Worm (Caenorhabditis elegans) whole organism, mixed stage, embryonic: ENCODE data around the gene K07B1.7.

Experiments used
- M03D4.4 ChIP-seq: sonication (generic microtip); optimal IDR thresholded peaks from 2 replicates; lab custom pipeline; 2017; ENCODE audit warnings: mild to moderate bottlenecking, missing genetic modification characterization, missing compliant biosample characterization
- bed-3 ChIP-seq: fragments of 200-800 bp; sonication (Bioruptor generic); optimal IDR thresholded peaks from 3 replicates; lab custom pipeline; 2018; ENCODE audit warnings: mild to moderate bottlenecking, missing genetic modification characterization, moderate library complexity, missing compliant biosample characterization
- blmp-1 ChIP-seq: fragments of 150-350 bp; optimal IDR thresholded peaks from 2 replicates; lab custom pipeline; 2014; ENCODE audit warnings: missing biosample characterization, missing genetic modification characterization
- ceh-39 ChIP-seq: fragments of 150-350 bp; optimal IDR thresholded peaks from 2 replicates; lab custom pipeline; 2014; ENCODE audit warnings: missing biosample characterization, missing genetic modification characterization
- ceh-43 ChIP-seq: fragments of 200-800 bp; sonication (Bioruptor generic); optimal IDR thresholded peaks from 2 replicates; lab custom pipeline; 2018; ENCODE audit warnings: mild to moderate bottlenecking, missing genetic modification characterization, moderate library complexity, missing compliant biosample characterization
- ceh-83 ChIP-seq: fragments of 200-800 bp; sonication (Bioruptor generic); optimal IDR thresholded peaks from 2 replicates; lab custom pipeline; 2018; ENCODE audit warnings: mild to moderate bottlenecking, missing genetic modification characterization, missing compliant biosample characterization
- ces-1 ChIP-seq: fragments of 150-350 bp; optimal IDR thresholded peaks from 2 replicates; lab custom pipeline; 2014; ENCODE audit warnings: missing biosample characterization, missing genetic modification reagents, missing genetic modification characterization
- cnd-1 ChIP-seq: fragments of 200-800 bp; sonication (Bioruptor generic); optimal IDR thresholded peaks from 2 replicates; lab custom pipeline; 2018; ENCODE audit warnings: mild to moderate bottlenecking, missing genetic modification characterization, missing compliant biosample characterization
- drap-1 ChIP-seq: fragments of 200-800 bp; sonication (Bioruptor generic); optimal IDR thresholded peaks from 3 replicates; lab custom pipeline; 2018; ENCODE audit warnings: mild to moderate bottlenecking, missing genetic modification characterization, missing compliant biosample characterization
- elt-1 ChIP-seq: sonication (generic microtip); optimal IDR thresholded peaks from 2 replicates; lab custom pipeline; 2017; ENCODE audit warnings: missing genetic modification characterization, mild to moderate bottlenecking, missing compliant biosample characterization, antibody characterized with exemption, moderate library complexity, borderline replicate concordance; ENCODE audit not compliant: insufficient read depth
- elt-3 ChIP-seq: fragments of 150-350 bp; optimal IDR thresholded peaks from 2 replicates; lab custom pipeline; 2014; ENCODE audit warnings: missing biosample characterization, missing genetic modification characterization
- hlh-1 ChIP-seq: fragments of 150-350 bp; optimal IDR thresholded peaks from 2 replicates; lab custom pipeline; 2014; ENCODE audit warnings: missing biosample characterization, missing genetic modification reagents, missing genetic modification characterization
- lin-13 ChIP-seq: fragments of 150-350 bp; optimal IDR thresholded peaks from 2 replicates; lab custom pipeline; 2014; ENCODE audit warnings: missing biosample characterization, missing genetic modification characterization
- lin-32 ChIP-seq: fragments of 200-800 bp; sonication (Bioruptor generic); optimal IDR thresholded peaks from 2 replicates; lab custom pipeline; 2018; ENCODE audit warnings: mild to moderate bottlenecking, missing genetic modification characterization, missing compliant biosample characterization
- lsy-2 ChIP-seq: fragments of 150-350 bp; optimal IDR thresholded peaks from 2 replicates; lab custom pipeline; 2014; ENCODE audit warnings: missing biosample characterization, missing genetic modification characterization
- mab-5 ChIP-seq: fragments of 150-350 bp; optimal IDR thresholded peaks from 2 replicates; lab custom pipeline; 2014; ENCODE audit warnings: missing biosample characterization, missing genetic modification characterization
- mep-1 ChIP-seq: fragments of 150-350 bp; optimal IDR thresholded peaks from 2 replicates; lab custom pipeline; 2017; ENCODE audit warnings: missing biosample characterization, missing genetic modification reagents, missing genetic modification characterization, inconsistent platforms
- mls-2 ChIP-seq: sonication (generic microtip); optimal IDR thresholded peaks from 2 replicates; lab custom pipeline; 2016; ENCODE audit warnings: mild to moderate bottlenecking, missing genetic modification characterization, moderate library complexity, missing compliant biosample characterization
- nhr-2 ChIP-seq: fragments of 150-350 bp; optimal IDR thresholded peaks from 2 replicates; lab custom pipeline; 2014; ENCODE audit warnings: missing biosample characterization, missing genetic modification characterization
- nhr-237 ChIP-seq: fragments of 150-350 bp; optimal IDR thresholded peaks from 2 replicates; lab custom pipeline; 2014; ENCODE audit warnings: missing biosample characterization, missing genetic modification characterization
- nhr-28 ChIP-seq: fragments of 150-350 bp; optimal IDR thresholded peaks from 2 replicates; lab custom pipeline; 2014; ENCODE audit warnings: missing biosample characterization, missing genetic modification characterization
- nhr-76 ChIP-seq: sonication (generic microtip); optimal IDR thresholded peaks from 2 replicates; lab custom pipeline; 2017; ENCODE audit warnings: missing biosample characterization, missing genetic modification characterization
- pha-4 ChIP-seq: fragments of 150-350 bp; optimal IDR thresholded peaks from 2 replicates; lab custom pipeline; 2018; ENCODE audit warnings: missing biosample characterization, missing genetic modification reagents, missing genetic modification characterization
- sem-2 ChIP-seq: fragments of 200-800 bp; sonication (Bioruptor generic); optimal IDR thresholded peaks from 2 replicates; lab custom pipeline; 2018; ENCODE audit warnings: mild to moderate bottlenecking, missing genetic modification characterization, missing compliant biosample characterization
- snpc-4 ChIP-seq: fragments of 150-350 bp; optimal IDR thresholded peaks from 2 replicates; lab custom pipeline; 2014; ENCODE audit warnings: missing biosample characterization, missing genetic modification characterization
- sptf-1 ChIP-seq: sonication (generic microtip); optimal IDR thresholded peaks from 2 replicates; lab custom pipeline; 2017; ENCODE audit warnings: mild to moderate bottlenecking, missing genetic modification characterization, moderate library complexity, missing compliant biosample characterization
- tbx-8 ChIP-seq: fragments of 200-800 bp; sonication (Bioruptor generic); optimal IDR thresholded peaks from 2 replicates; lab custom pipeline; 2018; ENCODE audit warnings: mild to moderate bottlenecking, missing genetic modification characterization, moderate library complexity, missing compliant biosample characterization
- unc-120 ChIP-seq: sonication (generic microtip); optimal IDR thresholded peaks from 2 replicates; lab custom pipeline; 2017; ENCODE audit warnings: missing genetic modification characterization, missing compliant biosample characterization; ENCODE audit not compliant: poor library complexity, severe bottlenecking
- unc-39 ChIP-seq: fragments of 150-350 bp; optimal IDR thresholded peaks from 2 replicates; lab custom pipeline; 2014; ENCODE audit warnings: missing biosample characterization, missing genetic modification characterization
- unc-62 ChIP-seq: fragments of 150-350 bp; optimal IDR thresholded peaks from 2 replicates; lab custom pipeline; 2014; ENCODE audit warnings: missing biosample characterization, missing genetic modification reagents, missing genetic modification characterization
- zip-8 ChIP-seq: fragments of 150-350 bp; optimal IDR thresholded peaks from 2 replicates; lab custom pipeline; 2014; ENCODE audit warnings: missing biosample characterization, missing genetic modification characterization
- ztf-11 ChIP-seq: fragments of 150-350 bp; optimal IDR thresholded peaks from 2 replicates; lab custom pipeline; 2014; ENCODE audit warnings: missing biosample characterization, missing genetic modification characterization

Gene K07B1.7

DNA sequence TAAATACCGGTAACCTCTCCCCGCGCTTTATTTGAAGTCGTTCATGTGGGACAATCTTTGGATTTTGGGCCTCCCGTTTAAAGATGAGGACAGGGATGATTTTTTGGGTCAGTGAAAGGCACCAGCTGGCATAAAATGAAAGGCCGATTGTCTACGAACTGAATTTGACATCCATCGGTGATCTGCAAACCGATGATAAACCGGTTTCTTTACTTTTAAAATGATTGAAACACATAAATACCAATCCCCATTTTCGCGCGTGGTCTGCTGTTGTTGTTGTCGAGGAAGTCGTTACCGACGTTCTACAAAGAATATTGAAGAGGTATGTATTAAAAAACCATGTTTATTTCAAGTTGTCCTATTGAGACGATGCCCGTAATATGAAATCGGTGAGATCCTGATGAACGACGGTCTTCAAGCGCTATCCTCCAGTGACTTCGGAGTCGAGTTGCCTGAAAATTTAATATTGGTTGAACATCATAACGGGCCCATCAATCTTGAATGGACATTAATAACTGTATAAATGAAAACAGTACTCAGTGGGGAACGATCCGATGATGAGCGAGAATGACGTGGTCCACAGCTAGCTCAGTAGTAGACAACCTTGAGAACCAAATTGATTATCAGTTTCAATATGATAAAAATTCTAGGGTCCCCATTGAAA is 3.7 kb downstream of the K07B1.7 start:
- TF ChIP-seq tbx-8 (no peak), nhr-237 (tag; lab: Kevin White, UChicago) (no peak), ceh-39 (tag; lab: Kevin White, UChicago) (no peak), lsy-2 (tag; lab: Kevin White, UChicago) (no peak), nhr-76 (tag; lab: Kevin White, UChicago) (no peak), snpc-4 (no peak)

DNA sequence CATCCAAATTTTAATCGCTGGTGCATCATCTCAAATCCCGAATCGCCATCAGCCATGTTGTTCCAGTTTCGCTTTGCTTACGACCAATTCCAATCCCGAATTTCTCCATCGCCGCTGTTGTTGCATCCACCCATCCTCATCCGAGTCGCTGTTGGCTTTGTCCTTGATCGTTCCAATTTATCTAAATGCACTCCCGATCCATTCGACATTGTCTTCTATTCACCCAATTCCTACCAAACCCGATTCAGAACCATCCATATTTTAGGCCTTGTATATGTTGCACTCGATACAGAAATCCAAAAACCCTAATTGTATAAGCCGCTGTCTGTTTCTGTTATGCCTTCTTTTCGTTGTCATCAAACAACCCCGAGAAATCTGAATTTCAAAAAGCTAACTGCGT is 6.4 kb downstream of the K07B1.7 start:
- TF ChIP-seq sptf-1 (tag; lab: Kevin White, UChicago), result no peak
- TF ChIP-seq drap-1 (GFP tag; lab: Kevin White, UChicago), result no peak
- TF ChIP-seq mep-1 (tag; lab: Kevin White, UChicago), result no peak
- TF ChIP-seq ces-1 (GFP tag; lab: Kevin White, UChicago), result no peak
- TF ChIP-seq snpc-4, result no peak
- no peak for TF ChIP-seq tbx-8
- no peak for TF ChIP-seq bed-3 (GFP tag; lab: Kevin White, UChicago)
- no peak for TF ChIP-seq unc-39
- no peak for TF ChIP-seq nhr-237 (tag; lab: Kevin White, UChicago)
- no peak for TF ChIP-seq M03D4.4
- no peak for TF ChIP-seq ceh-43 (GFP tag; lab: Kevin White, UChicago)
- TF ChIP-seq ztf-11 (tag; lab: Kevin White, UChicago), result no peak

DNA sequence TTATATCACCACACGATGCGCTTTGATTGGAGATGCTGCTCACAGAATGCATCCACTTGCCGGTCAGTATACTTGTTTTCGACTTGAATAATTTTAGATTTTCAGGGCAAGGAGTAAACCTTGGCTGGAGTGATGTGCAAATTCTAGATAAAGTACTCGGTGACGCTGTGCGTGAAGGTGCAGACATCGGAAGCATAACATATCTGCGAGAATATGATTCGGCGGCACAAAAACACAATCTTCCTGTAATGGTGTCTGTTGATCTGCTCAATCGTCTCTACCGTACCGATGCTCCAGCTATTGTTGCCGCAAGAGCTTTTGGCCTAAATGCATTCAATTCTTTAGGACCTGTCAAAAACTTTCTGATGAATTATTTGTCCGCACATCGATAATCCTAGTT is 8.3 kb downstream of the K07B1.7 start:
- no peak for TF ChIP-seq lsy-2 (tag; lab: Kevin White, UChicago)
- no peak for TF ChIP-seq unc-62 (GFP tag; lab: Kevin White, UChicago)
- TF ChIP-seq nhr-76 (tag; lab: Kevin White, UChicago), result no peak
- TF ChIP-seq unc-39, result no peak
- TF ChIP-seq mep-1 (tag; lab: Kevin White, UChicago), result no peak
- no peak for TF ChIP-seq ceh-83 (GFP tag; lab: Kevin White, UChicago)
- no peak for TF ChIP-seq bed-3 (GFP tag; lab: Kevin White, UChicago)
- no peak for TF ChIP-seq pha-4
- TF ChIP-seq ceh-43 (GFP tag; lab: Kevin White, UChicago), result no peak
- TF ChIP-seq lin-13, result no peak
- no peak for TF ChIP-seq nhr-2
- no peak for TF ChIP-seq ceh-39 (tag; lab: Kevin White, UChicago)
- no peak for TF ChIP-seq lin-32
- TF ChIP-seq blmp-1 (tag; lab: Kevin White, UChicago), result no peak
- no peak for TF ChIP-seq zip-8 (tag; lab: Kevin White, UChicago)
- TF ChIP-seq drap-1 (GFP tag; lab: Kevin White, UChicago), result no peak
- no peak for TF ChIP-seq elt-1 (tag; lab: Kevin White, UChicago)
- TF ChIP-seq elt-3 (tag; lab: Kevin White, UChicago), result no peak
- no peak for TF ChIP-seq sptf-1 (tag; lab: Kevin White, UChicago)

DNA sequence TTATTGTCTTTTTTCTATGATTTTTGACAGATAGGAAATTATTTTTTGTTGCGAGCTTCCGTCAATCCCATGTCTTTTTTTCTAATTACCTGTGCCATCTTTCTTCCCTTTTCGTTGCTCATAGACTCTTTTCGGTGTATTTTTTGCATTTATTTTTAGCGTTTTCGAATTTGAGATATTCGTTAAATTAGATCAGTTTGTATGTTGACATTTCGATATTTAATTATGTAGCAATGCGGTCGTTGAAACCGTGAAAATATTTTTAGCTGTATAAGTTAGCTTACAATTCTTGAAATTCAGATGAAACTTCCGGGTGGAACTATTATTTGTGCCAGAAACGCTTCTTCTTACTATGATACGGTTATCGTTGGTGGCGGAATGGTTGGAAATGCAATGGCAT is 10.3 kb downstream of the K07B1.7 start, which contains the start of gene coq-6:
Gene coq-6 (plus strand): TSS at position 301 of the 400 bp plus-strand sequence.
- no peak for TF ChIP-seq hlh-1 (tag; lab: Kevin White, UChicago)
- no peak for TF ChIP-seq unc-39
- no peak for TF ChIP-seq ceh-83 (GFP tag; lab: Kevin White, UChicago)
- TF ChIP-seq cnd-1 (tag; lab: Kevin White, UChicago), result no peak
- no peak for TF ChIP-seq pha-4
- no peak for TF ChIP-seq mls-2 (tag; lab: Kevin White, UChicago)
- TF ChIP-seq elt-1 (tag; lab: Kevin White, UChicago), result no peak
- TF ChIP-seq ceh-39 (tag; lab: Kevin White, UChicago), result no peak
- no peak for TF ChIP-seq elt-3 (tag; lab: Kevin White, UChicago)
- TF ChIP-seq M03D4.4, result no peak
- TF ChIP-seq ceh-43 (GFP tag; lab: Kevin White, UChicago), result no peak
- TF ChIP-seq nhr-2, result no peak
- no peak for TF ChIP-seq snpc-4

DNA sequence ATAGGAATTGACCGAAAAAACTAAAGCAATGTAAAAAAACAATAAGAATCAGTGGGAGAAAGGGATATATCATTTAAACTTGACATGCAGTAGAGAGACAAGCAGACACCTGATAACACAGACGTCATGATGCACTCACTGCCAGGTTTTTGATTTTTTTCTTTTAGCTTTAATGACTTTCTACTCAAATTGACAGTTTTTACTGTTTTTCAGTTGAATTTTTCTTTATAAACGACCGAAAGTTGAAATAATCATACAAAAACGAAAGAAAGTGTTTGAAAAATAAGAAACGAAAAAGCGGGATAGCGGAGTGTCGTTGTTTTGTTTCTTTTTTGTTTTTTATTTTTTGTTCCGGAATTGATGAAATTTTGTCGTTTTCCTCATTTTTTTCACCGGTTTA is 12.5 kb downstream of the K07B1.7 start, which contains the start of gene ucp-4:
Gene ucp-4 (plus strand): TSS at position 83 of the 400 bp plus-strand sequence.
- no peak for TF ChIP-seq nhr-28 (tag; lab: Kevin White, UChicago)
- no peak for TF ChIP-seq mls-2 (tag; lab: Kevin White, UChicago)
- TF ChIP-seq ceh-83 (GFP tag; lab: Kevin White, UChicago), result no peak
- no peak for TF ChIP-seq lsy-2 (tag; lab: Kevin White, UChicago)
- TF ChIP-seq sem-2 (GFP tag; lab: Kevin White, UChicago), result no peak
- no peak for TF ChIP-seq M03D4.4
- no peak for TF ChIP-seq blmp-1 (tag; lab: Kevin White, UChicago)
- TF ChIP-seq mab-5 (tag; lab: Kevin White, UChicago), result no peak
- TF ChIP-seq unc-62 (GFP tag; lab: Kevin White, UChicago), result no peak
- TF ChIP-seq elt-3 (tag; lab: Kevin White, UChicago), result no peak
- no peak for TF ChIP-seq unc-120 (tag; lab: Kevin White, UChicago)
- no peak for TF ChIP-seq snpc-4
- no peak for TF ChIP-seq hlh-1 (tag; lab: Kevin White, UChicago)
- TF ChIP-seq bed-3 (GFP tag; lab: Kevin White, UChicago), result no peak
- no peak for TF ChIP-seq ceh-39 (tag; lab: Kevin White, UChicago)
- no peak for TF ChIP-seq unc-39
- no peak for TF ChIP-seq pha-4
- no peak for TF ChIP-seq zip-8 (tag; lab: Kevin White, UChicago)
- no peak for TF ChIP-seq nhr-2
- TF ChIP-seq cnd-1 (tag; lab: Kevin White, UChicago), result no peak
- TF ChIP-seq, all 35 proteins: peak for 0
